Fruit fly (Drosophila melanogaster): Measurements from ENCODE around the gene CG11403.

CG11403 gene

dm6 chrX:1276757-1277527, 37.3 kb upstream of the CG11403 start:
- no peak for TF ChIP-seq psq (optimal IDR thresholded peaks at IDR 0.05)
- TF ChIP-seq Dll (optimal IDR thresholded peaks at IDR 0.05), result no peak
- TF ChIP-seq pan (optimal IDR thresholded peaks at IDR 0.05), result no peak
- TF ChIP-seq CG8478 (optimal IDR thresholded peaks at IDR 0.05), result no peak
- TF ChIP-seq usp (GFP tag; optimal IDR thresholded peaks at IDR 0.05), result no peak
- no peak for TF ChIP-seq EcR (GFP tag; optimal IDR thresholded peaks at IDR 0.05)

dm6 chrX:1276047-1276756, 36.5 kb upstream of the CG11403 start:
- TF ChIP-seq Dll (optimal IDR thresholded peaks at IDR 0.05) (peak; percentile 79), psq (optimal IDR thresholded peaks at IDR 0.05) (no peak), CG8478 (optimal IDR thresholded peaks at IDR 0.05) (no peak), EcR (GFP tag; optimal IDR thresholded peaks at IDR 0.05) (no peak), pan (optimal IDR thresholded peaks at IDR 0.05) (no peak), usp (GFP tag; optimal IDR thresholded peaks at IDR 0.05) (no peak)

- TF ChIP-seq pan (optimal IDR thresholded peaks at IDR 0.05) (no peak), CG8478 (optimal IDR thresholded peaks at IDR 0.05) (no peak), Dll (optimal IDR thresholded peaks at IDR 0.05) (no peak), psq (optimal IDR thresholded peaks at IDR 0.05) (no peak), EcR (GFP tag; optimal IDR thresholded peaks at IDR 0.05) (no peak), usp (GFP tag; optimal IDR thresholded peaks at IDR 0.05) (no peak)
These were observed 35.5 kb upstream of the CG11403 start, which contains the start of gene Atf3 for dm6 chrX:1275018-1275820. Gene Atf3 (minus strand): TSS chrX:1275284.

dm6 chrX:1272848-1273247, 33.2 kb upstream of the CG11403 start:
- TF ChIP-seq EcR (GFP tag; optimal IDR thresholded peaks at IDR 0.05), result no peak
- no peak for TF ChIP-seq pan (optimal IDR thresholded peaks at IDR 0.05)
- TF ChIP-seq usp (GFP tag; optimal IDR thresholded peaks at IDR 0.05), result no peak
- no peak for TF ChIP-seq psq (optimal IDR thresholded peaks at IDR 0.05)
- no peak for TF ChIP-seq Dll (optimal IDR thresholded peaks at IDR 0.05)
- TF ChIP-seq CG8478 (optimal IDR thresholded peaks at IDR 0.05), result no peak

- TF ChIP-seq CG8478 (optimal IDR thresholded peaks at IDR 0.05), result no peak
- TF ChIP-seq usp (GFP tag; optimal IDR thresholded peaks at IDR 0.05), result no peak
- TF ChIP-seq Dll (optimal IDR thresholded peaks at IDR 0.05), result no peak
- TF ChIP-seq EcR (GFP tag; optimal IDR thresholded peaks at IDR 0.05), result no peak
- TF ChIP-seq psq (optimal IDR thresholded peaks at IDR 0.05), result no peak
- no peak for TF ChIP-seq pan (optimal IDR thresholded peaks at IDR 0.05)
These were observed 31.4 kb upstream of the CG11403 start for dm6 chrX:1271080-1271479.

- TF ChIP-seq EcR (GFP tag; optimal IDR thresholded peaks at IDR 0.05), result no peak
These were observed 31.0 kb upstream of the CG11403 start for dm6 chrX:1270655-1271054.

- TF ChIP-seq psq (optimal IDR thresholded peaks at IDR 0.05) (no peak), usp (GFP tag; optimal IDR thresholded peaks at IDR 0.05) (no peak), Dll (optimal IDR thresholded peaks at IDR 0.05) (no peak), CG8478 (optimal IDR thresholded peaks at IDR 0.05) (no peak), pan (optimal IDR thresholded peaks at IDR 0.05) (no peak), EcR (GFP tag; optimal IDR thresholded peaks at IDR 0.05) (no peak)
These were observed 30.5 kb upstream of the CG11403 start for dm6 chrX:1270183-1270582.

- TF ChIP-seq EcR (GFP tag; optimal IDR thresholded peaks at IDR 0.05) (no peak), CG8478 (optimal IDR thresholded peaks at IDR 0.05) (no peak), usp (GFP tag; optimal IDR thresholded peaks at IDR 0.05) (no peak), psq (optimal IDR thresholded peaks at IDR 0.05) (no peak), Dll (optimal IDR thresholded peaks at IDR 0.05) (no peak), pan (optimal IDR thresholded peaks at IDR 0.05) (no peak)
These were observed 30.0 kb upstream of the CG11403 start for dm6 chrX:1269700-1270099.

- TF ChIP-seq Dll (optimal IDR thresholded peaks at IDR 0.05) (no peak), CG8478 (optimal IDR thresholded peaks at IDR 0.05) (no peak), pan (optimal IDR thresholded peaks at IDR 0.05) (no peak), EcR (GFP tag; optimal IDR thresholded peaks at IDR 0.05) (no peak), psq (optimal IDR thresholded peaks at IDR 0.05) (no peak), usp (GFP tag; optimal IDR thresholded peaks at IDR 0.05) (no peak)
These were observed 27.9 kb upstream of the CG11403 start for dm6 chrX:1267625-1268024.

dm6 chrX:1264547-1264946, 24.9 kb upstream of the CG11403 start:
- TF ChIP-seq psq (optimal IDR thresholded peaks at IDR 0.05) (no peak), EcR (GFP tag; optimal IDR thresholded peaks at IDR 0.05) (no peak), pan (optimal IDR thresholded peaks at IDR 0.05) (no peak), Dll (optimal IDR thresholded peaks at IDR 0.05) (no peak), CG8478 (optimal IDR thresholded peaks at IDR 0.05) (no peak), usp (GFP tag; optimal IDR thresholded peaks at IDR 0.05) (no peak)

dm6 chrX:1262536-1263263, 23.0 kb upstream of the CG11403 start:
- TF ChIP-seq usp (GFP tag; optimal IDR thresholded peaks at IDR 0.05) (no peak), Dll (optimal IDR thresholded peaks at IDR 0.05) (no peak), EcR (GFP tag; optimal IDR thresholded peaks at IDR 0.05) (no peak), pan (optimal IDR thresholded peaks at IDR 0.05) (no peak), psq (optimal IDR thresholded peaks at IDR 0.05) (no peak), CG8478 (optimal IDR thresholded peaks at IDR 0.05) (no peak)
